Worm (Caenorhabditis elegans) whole organism, L4/young adult: ENCODE measurements around the gene F01G10.9.

ENCODE experiments used
- W03F9.2 ChIP-seq: fragments of 150-350 bp; optimal IDR thresholded peaks from 2 replicates; lab custom pipeline; 2014; ENCODE audit warnings: missing biosample characterization, missing genetic modification characterization
- him-1 ChIP-seq: sonication (generic microtip); optimal IDR thresholded peaks from 2 replicates; lab custom pipeline; 2016; ENCODE audit warnings: missing genotype, missing genetic modification reagents, missing genetic modification characterization, missing compliant biosample characterization

ce11 chrIV:10245666-10246210 is 13.7 kb downstream of the F01G10.9 start, which contains the start of gene F01G10.10:
- TF ChIP-seq him-1 (tag; lab: Kevin White, UChicago): no peak
- TF ChIP-seq W03F9.2: no peak
